Fruit fly (Drosophila melanogaster): ENCODE measurements around the gene Bace.

Gene Bace

DNA sequence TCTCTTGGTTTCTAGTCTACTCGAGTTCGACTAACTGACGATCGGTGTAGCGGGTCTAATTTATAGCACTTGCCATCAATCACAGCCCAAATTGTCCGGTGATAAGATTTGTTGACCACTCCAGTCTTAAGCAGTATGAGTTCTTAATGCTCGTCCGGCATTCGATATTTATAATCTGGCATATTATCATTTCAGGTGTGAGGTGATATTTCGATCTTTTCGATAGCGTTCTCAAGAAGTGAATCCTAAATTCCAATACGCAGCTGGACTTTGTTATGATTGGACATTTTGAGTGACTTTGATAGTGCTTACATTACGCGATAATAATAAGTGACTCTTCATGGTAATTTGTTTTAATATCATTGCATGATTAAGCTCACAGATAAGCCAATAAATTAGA is at the start of gene Bace:
Gene Bace (minus strand): TSS at position 39 of the 400 bp plus-strand sequence.
- TF ChIP-seq CG32264 (GFP tag; optimal IDR thresholded peaks at IDR 0.05) (no peak), Abd-B (GFP tag; optimal IDR thresholded peaks at IDR 0.05) (no peak), foxo (GFP tag; optimal IDR thresholded peaks at IDR 0.05) (no peak), sage (GFP tag; optimal IDR thresholded peaks at IDR 0.05) (no peak), Hr83 (GFP tag; optimal IDR thresholded peaks at IDR 0.05; ENCODE audit: poor library complexity, severe bottlenecking) (no peak)

DNA sequence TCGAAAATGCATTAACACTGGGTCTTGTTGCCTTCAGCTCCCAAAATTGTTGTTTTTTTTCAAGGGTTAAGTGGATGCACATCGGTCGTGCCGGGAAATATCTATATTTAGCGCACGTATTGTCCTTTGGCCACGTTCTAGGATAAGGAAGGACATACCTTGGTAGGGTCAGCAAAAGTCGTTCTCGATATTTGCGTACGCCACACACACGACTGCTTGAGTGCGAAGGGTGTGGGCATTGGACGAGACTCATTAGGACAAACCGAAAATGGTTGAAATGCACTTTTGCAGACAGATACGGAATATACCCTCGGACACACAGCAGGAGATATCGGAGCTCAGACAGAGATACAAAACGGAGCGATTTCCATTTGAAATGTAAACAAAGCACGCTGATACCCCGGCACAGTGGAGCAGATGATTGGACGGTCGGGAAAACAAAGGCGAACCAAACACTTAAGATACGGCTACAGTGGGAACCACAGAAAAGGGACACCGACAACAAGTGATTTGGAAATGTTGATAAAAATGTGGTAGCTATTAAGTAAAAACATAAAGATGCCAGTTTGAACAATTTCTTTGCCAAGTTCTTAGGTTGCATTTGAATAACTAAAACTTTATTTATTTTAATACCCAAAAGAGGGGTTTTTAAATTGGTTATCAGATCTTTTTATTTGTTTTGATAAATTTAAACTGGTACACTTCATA is 49.4 kb upstream of the Bace start:
- TF ChIP-seq Jra (GFP tag; optimal IDR thresholded peaks at IDR 0.05) (no peak), dsf (GFP tag; optimal IDR thresholded peaks at IDR 0.05; ENCODE audit: borderline replicate concordance) (no peak), foxo (GFP tag; optimal IDR thresholded peaks at IDR 0.05) (no peak), sv (GFP tag; optimal IDR thresholded peaks at IDR 0.05) (no peak), lola (GFP tag; optimal IDR thresholded peaks at IDR 0.05) (no peak), CG9705 (GFP tag; optimal IDR thresholded peaks at IDR 0.05) (no peak), usp (GFP tag; optimal IDR thresholded peaks at IDR 0.05) (no peak), OdsH (GFP tag; optimal IDR thresholded peaks at IDR 0.05) (no peak), Hnf4 (GFP tag; optimal IDR thresholded peaks at IDR 0.05) (no peak), GATAd (GFP tag; optimal IDR thresholded peaks at IDR 0.05) (no peak), Dfd (GFP tag; optimal IDR thresholded peaks at IDR 0.05) (no peak), Mio (GFP tag; optimal IDR thresholded peaks at IDR 0.05) (no peak), br (GFP tag; optimal IDR thresholded peaks at IDR 0.05) (no peak), Myc (optimal IDR thresholded peaks at IDR 0.05) (no peak), woc (GFP tag; optimal IDR thresholded peaks at IDR 0.05) (no peak), Sp1 (GFP tag; optimal IDR thresholded peaks at IDR 0.05) (no peak), Vsx2 (GFP tag; optimal IDR thresholded peaks at IDR 0.05; ENCODE audit: partially characterized antibody) (no peak), Hr78 (GFP tag; optimal IDR thresholded peaks at IDR 0.05) (no peak), sage (GFP tag; optimal IDR thresholded peaks at IDR 0.05) (no peak)

DNA sequence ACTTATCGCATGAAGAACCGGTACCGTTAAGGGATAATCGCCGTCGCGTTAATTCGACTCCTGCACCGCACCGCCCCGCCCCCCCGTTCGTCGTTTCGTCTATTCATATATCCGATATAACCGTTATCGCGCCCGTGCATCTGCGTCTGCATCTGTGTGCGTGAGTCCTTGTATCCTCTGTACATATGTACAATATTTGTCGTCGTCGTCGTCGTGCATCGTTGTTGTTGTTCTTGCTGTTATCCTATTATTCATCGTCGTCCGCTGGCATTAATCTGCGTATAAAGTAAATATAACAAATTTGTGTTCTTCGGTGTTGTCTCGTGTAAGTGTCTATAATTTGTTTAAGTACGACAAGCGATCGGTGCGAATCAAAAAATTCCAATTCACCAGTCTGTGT is 48.5 kb upstream of the Bace start:
- TF ChIP-seq Hr78 (GFP tag; optimal IDR thresholded peaks at IDR 0.05) (no peak), lola (GFP tag; optimal IDR thresholded peaks at IDR 0.05) (no peak), OdsH (GFP tag; optimal IDR thresholded peaks at IDR 0.05) (no peak), fru (GFP tag; optimal IDR thresholded peaks at IDR 0.05) (no peak), brk (GFP tag; optimal IDR thresholded peaks at IDR 0.05) (no peak), Jra (GFP tag; optimal IDR thresholded peaks at IDR 0.05) (no peak), pan (optimal IDR thresholded peaks at IDR 0.05) (no peak), Rel (GFP tag; optimal IDR thresholded peaks at IDR 0.05) (no peak), Rel (tag; optimal IDR thresholded peaks at IDR 0.05) (no peak), N (GFP tag; optimal IDR thresholded peaks at IDR 0.05) (no peak), Hr83 (GFP tag; optimal IDR thresholded peaks at IDR 0.05; ENCODE audit: poor library complexity, severe bottlenecking) (no peak), CrebA (GFP tag; optimal IDR thresholded peaks at IDR 0.05; ENCODE audit: borderline replicate concordance) (no peak), Mio (GFP tag; optimal IDR thresholded peaks at IDR 0.05) (no peak), dsf (GFP tag; optimal IDR thresholded peaks at IDR 0.05; ENCODE audit: borderline replicate concordance) (no peak), h (GFP tag; optimal IDR thresholded peaks at IDR 0.05) (no peak), Myc (optimal IDR thresholded peaks at IDR 0.05) (no peak), tai (GFP tag; optimal IDR thresholded peaks at IDR 0.05) (no peak), CG32264 (GFP tag; optimal IDR thresholded peaks at IDR 0.05) (no peak), HLH106 (tag; optimal IDR thresholded peaks at IDR 0.05) (no peak)

DNA sequence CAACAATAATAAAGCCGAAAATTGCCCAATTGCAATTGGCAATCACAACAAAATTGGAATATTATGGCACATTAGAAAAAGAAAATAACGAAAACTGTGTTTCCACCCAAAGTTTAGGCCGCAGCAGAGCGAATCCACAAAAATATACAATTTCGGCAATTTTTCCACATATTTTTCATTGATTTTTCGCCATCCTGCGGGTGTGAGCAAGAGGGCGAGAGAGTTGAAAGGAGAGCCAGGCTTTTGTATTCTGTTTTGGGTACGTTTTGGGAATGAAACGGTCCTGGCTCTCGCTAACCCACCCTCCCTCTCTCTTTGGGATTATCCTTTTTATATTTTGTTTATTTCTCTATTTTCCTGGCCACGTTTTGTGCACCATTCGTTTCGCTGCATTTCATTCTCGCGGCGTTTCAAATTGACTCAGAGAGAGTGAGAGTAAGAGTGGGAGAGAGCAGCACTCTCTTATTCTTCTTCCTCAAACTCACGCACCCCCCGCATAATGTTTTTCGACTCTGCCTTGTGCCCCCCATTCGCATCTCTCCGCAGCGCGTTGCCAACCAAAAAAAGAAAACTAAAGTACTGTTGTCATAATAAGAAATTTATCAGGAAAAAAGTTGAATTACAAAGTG is 47.7 kb upstream of the Bace start:
- TF ChIP-seq Vsx2 (GFP tag; optimal IDR thresholded peaks at IDR 0.05; ENCODE audit: partially characterized antibody) (peak; percentile 28), dl (GFP tag; optimal IDR thresholded peaks at IDR 0.05; ENCODE audit: insufficient read depth in 1 of 2, partially characterized antibody in 2 of 2) (peak; percentile 53 to 81), psq (GFP tag; optimal IDR thresholded peaks at IDR 0.05) (peak; percentile 96), Dif (GFP tag; optimal IDR thresholded peaks at IDR 0.05; ENCODE audit: partially characterized antibody) (peak; percentile 69), lola (GFP tag; optimal IDR thresholded peaks at IDR 0.05) (no peak)

Data from whole organism, wandering third instar larva.